Worm (Caenorhabditis elegans) whole organism, L4/young adult: Measurements from ENCODE around the gene Y41D4A.7.

Source experiments
- W03F9.2 ChIP-seq: fragments of 150-350 bp; optimal IDR thresholded peaks from 2 replicates; lab custom pipeline; 2014; ENCODE audit warnings: missing biosample characterization, missing genetic modification characterization
- him-1 ChIP-seq: sonication (generic microtip); optimal IDR thresholded peaks from 2 replicates; lab custom pipeline; 2016; ENCODE audit warnings: missing genotype, missing genetic modification reagents, missing genetic modification characterization, missing compliant biosample characterization

- TF ChIP-seq him-1 (tag; lab: Kevin White, UChicago) (no peak), W03F9.2 (tag; lab: Kevin White, UChicago) (no peak)
These were observed 6.9 kb upstream of the Y41D4A.7 start, which contains the start of gene col-108 for ce11 chrIV:1768288-1768687.
